Fruit fly (Drosophila melanogaster) whole organism, wandering third instar larva: ENCODE data around the gene CG31441.

Source experiments
- Abd-B ChIP-seq: fragments of >200 bp; optimal IDR thresholded peaks from 2 replicates; lab custom pipeline; 2017; ENCODE audit warnings: missing biosample characterization, missing genetic modification characterization
- CG32264 ChIP-seq: fragments of 200-800 bp; sonication (Bioruptor generic); optimal IDR thresholded peaks from 2 replicates; lab custom pipeline; 2016; ENCODE audit warnings: missing biosample characterization, missing genetic modification characterization
- CG9705 ChIP-seq: fragments of 200-800 bp; sonication (Bioruptor generic); optimal IDR thresholded peaks from 2 replicates; lab custom pipeline; 2018; ENCODE audit warnings: missing biosample characterization, mild to moderate bottlenecking, missing genetic modification characterization
- CrebA ChIP-seq: fragments of 200-800 bp; sonication (Bioruptor generic); optimal IDR thresholded peaks from 2 replicates; lab custom pipeline; 2016; ENCODE audit warnings: missing biosample characterization, mild to moderate bottlenecking, missing genetic modification characterization, borderline replicate concordance
- Dfd ChIP-seq: fragments of >200 bp; optimal IDR thresholded peaks from 2 replicates; lab custom pipeline; 2017; ENCODE audit warnings: missing biosample characterization, missing genetic modification characterization
- Dif ChIP-seq: fragments of 200-275, 200-300 bp; sonication (Bioruptor generic); optimal IDR thresholded peaks from 2 replicates; lab custom pipeline; 2018; ENCODE audit warnings: missing biosample characterization, missing genetic modification characterization; ENCODE audit not compliant: partially characterized antibody
- GATAd ChIP-seq: sonication (Bioruptor generic); optimal IDR thresholded peaks from 2 replicates; lab custom pipeline; 2016; ENCODE audit warnings: missing biosample characterization, missing genetic modification characterization
- HLH106 ChIP-seq: fragments of 200-800 bp; optimal IDR thresholded peaks from 3 replicates; lab custom pipeline; 2019; ENCODE audit warnings: missing biosample characterization, mild to moderate bottlenecking, missing genetic modification characterization, moderate library complexity
- Hnf4 ChIP-seq: fragments of 200-800 bp; sonication (Bioruptor generic); optimal IDR thresholded peaks from 2 replicates; lab custom pipeline; 2016; ENCODE audit warnings: missing biosample characterization, mild to moderate bottlenecking, missing genetic modification characterization
- Hr78 ChIP-seq: fragments of >200 bp; optimal IDR thresholded peaks from 2 replicates; lab custom pipeline; 2017; ENCODE audit warnings: missing biosample characterization, missing genetic modification characterization
- Hr83 ChIP-seq: fragments of 200-300 bp; sonication (Bioruptor generic); optimal IDR thresholded peaks from 2 replicates; lab custom pipeline; 2016; ENCODE audit warnings: missing biosample characterization, mild to moderate bottlenecking, missing genetic modification characterization, moderate library complexity; ENCODE audit not compliant: poor library complexity, severe bottlenecking
- Jra ChIP-seq: sonication (Bioruptor generic); optimal IDR thresholded peaks from 2 replicates; lab custom pipeline; 2016; ENCODE audit warnings: missing biosample characterization, missing genetic modification characterization
- Mio ChIP-seq: sonication (Bioruptor generic); optimal IDR thresholded peaks from 2 replicates; lab custom pipeline; 2016; ENCODE audit warnings: missing biosample characterization, missing genetic modification characterization
- Myc ChIP-seq: fragments of >200 bp; optimal IDR thresholded peaks from 2 replicates; lab custom pipeline; 2017
- N ChIP-seq: fragments of >200 bp; optimal IDR thresholded peaks from 2 replicates; lab custom pipeline; 2018; ENCODE audit warnings: missing biosample characterization, missing external identifiers, missing genetic modification characterization
- OdsH ChIP-seq: fragments of 200-800 bp; sonication (Bioruptor generic); optimal IDR thresholded peaks from 2 replicates; lab custom pipeline; 2016; ENCODE audit warnings: missing biosample characterization, mild to moderate bottlenecking, missing genetic modification characterization
- Rel ChIP-seq, 2 experiments: fragments of 200-800 bp; sonication (Bioruptor generic) in 1 of 2; optimal IDR thresholded peaks; 2 replicates in 1 of 2; 3 replicates in 1 of 2; lab custom pipeline; 2016 to 2019; ENCODE audit warnings: mild to moderate bottlenecking in 2 of 2, missing biosample characterization in 2 of 2, missing genetic modification characterization in 2 of 2, moderate library complexity in 1 of 2
- Sp1 ChIP-seq: fragments of 200-800 bp; sonication (Bioruptor generic); optimal IDR thresholded peaks from 3 replicates; lab custom pipeline; 2019; ENCODE audit warnings: missing biosample characterization, mild to moderate bottlenecking, missing genetic modification characterization, moderate library complexity
- Vsx2 ChIP-seq: fragments of 200-300, 225-300 bp; sonication (Bioruptor generic); optimal IDR thresholded peaks from 2 replicates; lab custom pipeline; 2018; ENCODE audit warnings: missing biosample characterization, missing genetic modification characterization; ENCODE audit not compliant: partially characterized antibody
- br ChIP-seq: fragments of 200-800 bp; sonication (Bioruptor generic); optimal IDR thresholded peaks from 2 replicates; lab custom pipeline; 2016; ENCODE audit warnings: missing biosample characterization, missing genetic modification characterization
- brk ChIP-seq: fragments of 200-800 bp; sonication (Bioruptor generic); optimal IDR thresholded peaks from 2 replicates; lab custom pipeline; 2016; ENCODE audit warnings: missing biosample characterization, mild to moderate bottlenecking, missing genetic modification characterization
- dl ChIP-seq, 2 experiments: fragments of 175-275, 200-275 bp in 1 of 2; fragments of 200-275 bp in 1 of 2; sonication (Bioruptor generic); optimal IDR thresholded peaks; lab custom pipeline; 2018; ENCODE audit warnings: mild to moderate bottlenecking in 2 of 2, missing biosample characterization in 2 of 2, missing genetic modification characterization in 2 of 2, moderate library complexity in 2 of 2; ENCODE audit not compliant: partially characterized antibody in 2 of 2, insufficient read depth in 1 of 2
- dmrt93B ChIP-seq: fragments of 200-800 bp; sonication (Bioruptor generic); optimal IDR thresholded peaks from 2 replicates; lab custom pipeline; 2018; ENCODE audit warnings: missing biosample characterization, mild to moderate bottlenecking, missing genetic modification characterization
- dsf ChIP-seq: sonication (Bioruptor generic); optimal IDR thresholded peaks from 2 replicates; lab custom pipeline; 2016; ENCODE audit warnings: missing biosample characterization, missing genetic modification characterization, borderline replicate concordance
- ey ChIP-seq: fragments of 200-800 bp; sonication (Bioruptor generic); optimal IDR thresholded peaks from 2 replicates; lab custom pipeline; 2016; ENCODE audit warnings: missing biosample characterization, missing genetic modification characterization
- foxo ChIP-seq, 2 experiments: fragments of 200-800 bp; sonication (Bioruptor generic); optimal IDR thresholded peaks; 2 replicates in 1 of 2; 3 replicates in 1 of 2; lab custom pipeline; 2016 to 2017; ENCODE audit warnings: missing biosample characterization in 2 of 2, missing genetic modification characterization in 2 of 2
- fru ChIP-seq: fragments of 200-800 bp; sonication (Bioruptor generic); optimal IDR thresholded peaks from 3 replicates; lab custom pipeline; 2016; ENCODE audit warnings: missing biosample characterization, mild to moderate bottlenecking, missing genetic modification characterization
- h ChIP-seq: fragments of 200-800 bp; sonication (Bioruptor generic); optimal IDR thresholded peaks from 3 replicates; lab custom pipeline; 2016; ENCODE audit warnings: missing biosample characterization, mild to moderate bottlenecking, missing genetic modification characterization
- jim ChIP-seq: fragments of 175-275, 200-325 bp; sonication (Bioruptor generic); optimal IDR thresholded peaks from 2 replicates; lab custom pipeline; 2016; ENCODE audit warnings: missing biosample characterization, mild to moderate bottlenecking, missing genetic modification characterization
- lola ChIP-seq: fragments of >200 bp; optimal IDR thresholded peaks from 2 replicates; lab custom pipeline; 2017; ENCODE audit warnings: missing biosample characterization, missing genetic modification characterization
- pan ChIP-seq: fragments of >200 bp; optimal IDR thresholded peaks from 2 replicates; lab custom pipeline; 2017
- psq ChIP-seq: fragments of 200-800 bp; sonication (Bioruptor generic); optimal IDR thresholded peaks from 3 replicates; lab custom pipeline; 2017; ENCODE audit warnings: missing biosample characterization, mild to moderate bottlenecking, missing genetic modification characterization, moderate library complexity
- rgr ChIP-seq: fragments of 200-800 bp; sonication (Bioruptor generic); optimal IDR thresholded peaks from 3 replicates; lab custom pipeline; 2016; ENCODE audit warnings: missing biosample characterization, mild to moderate bottlenecking, missing genetic modification characterization
- sage ChIP-seq: fragments of 200-800 bp; sonication (Bioruptor generic); optimal IDR thresholded peaks from 2 replicates; lab custom pipeline; 2016; ENCODE audit warnings: missing biosample characterization, mild to moderate bottlenecking, missing genetic modification characterization
- sv ChIP-seq: fragments of 200-800 bp; sonication (Bioruptor generic); optimal IDR thresholded peaks from 3 replicates; lab custom pipeline; 2016; ENCODE audit warnings: missing biosample characterization, missing genetic modification characterization
- tai ChIP-seq: sonication (Bioruptor generic); optimal IDR thresholded peaks from 2 replicates; lab custom pipeline; 2016; ENCODE audit warnings: missing biosample characterization, missing genetic modification characterization
- usp ChIP-seq: fragments of >200 bp; optimal IDR thresholded peaks from 2 replicates; lab custom pipeline; 2017; ENCODE audit warnings: missing biosample characterization, missing genetic modification characterization
- woc ChIP-seq: sonication (Bioruptor generic); optimal IDR thresholded peaks from 2 replicates; lab custom pipeline; 2016; ENCODE audit warnings: missing biosample characterization, mild to moderate bottlenecking, missing genetic modification characterization

CG31441 gene

dm6 chr3R:11209801-11210402 lies 26.2 kb upstream of the CG31441 start, which contains the start of the genes SdhC and Tctp:
Gene SdhC, minus strand, starts transcription at chr3R:11209849.
Gene Tctp, plus strand, starts transcription at chr3R:11210247.
- TF ChIP-seq HLH106 (tag; lab: Kevin White, UChicago) (peak; percentile 43), Dif (GFP tag; lab: Kevin White, UChicago) (peak; percentile 72), psq (GFP tag; lab: Kevin White, UChicago) (peak; percentile 63), usp (no peak), rgr (peak; percentile 57), tai (no peak), OdsH (GFP tag; lab: Kevin White, UChicago) (peak; percentile 13), h (GFP tag; lab: Kevin White, UChicago) (peak; percentile 64), Vsx2 (GFP tag; lab: Kevin White, UChicago) (no peak), Myc (peak; percentile 51), Sp1 (GFP tag; lab: Kevin White, UChicago) (peak; percentile 66), Abd-B (GFP tag; lab: Kevin White, UChicago) (no peak), sv (GFP tag; lab: Kevin White, UChicago) (peak; percentile 58), N (GFP tag; lab: Kevin White, UChicago) (no peak), pan (no peak), Hnf4 (GFP tag; lab: Kevin White, UChicago) (peak; percentile 66), Dfd (GFP tag; lab: Kevin White, UChicago) (no peak), Jra (GFP tag; lab: Kevin White, UChicago) (peak; percentile 65), Hr83 (GFP tag; lab: Kevin White, UChicago) (peak; percentile 82), br (GFP tag; lab: Kevin White, UChicago) (peak; percentile 40), lola (GFP tag; lab: Kevin White, UChicago) (no peak), Hr78 (GFP tag; lab: Kevin White, UChicago) (no peak), ey (GFP tag; lab: Kevin White, UChicago) (peak; percentile 49), jim (GFP tag; lab: Kevin White, UChicago) (no peak), Rel (GFP tag; optimal IDR thresholded peaks at IDR 0.05; lab: Kevin White, UChicago) (no peak), Rel (tag; optimal IDR thresholded peaks at IDR 0.05; lab: Kevin White, UChicago) (peak; percentile 52), fru (GFP tag; lab: Kevin White, UChicago) (peak; percentile 63), foxo (GFP tag; optimal IDR thresholded peaks at IDR 0.05; lab: Kevin White, UChicago) (peak in 1 of 2 experiments; percentile 71), woc (GFP tag; lab: Kevin White, UChicago) (peak; percentile 48), CG32264 (GFP tag; lab: Kevin White, UChicago) (no peak), dmrt93B (GFP tag; lab: Kevin White, UChicago) (peak; percentile 24), GATAd (GFP tag; lab: Kevin White, UChicago) (no peak), CrebA (GFP tag; lab: Kevin White, UChicago) (no peak), brk (GFP tag; lab: Kevin White, UChicago) (peak; percentile 77), Mio (GFP tag; lab: Kevin White, UChicago) (no peak), dsf (peak; percentile 46), CG9705 (GFP tag; lab: Kevin White, UChicago) (peak; percentile 17), sage (GFP tag; lab: Kevin White, UChicago) (no peak), dl (GFP tag; optimal IDR thresholded peaks at IDR 0.05; lab: Kevin White, UChicago; ENCODE audit: insufficient read depth in 1 of 2, partially characterized antibody in 2 of 2) (no peak)
- TF ChIP-seq, all 38 proteins: peak for 22

DNA sequence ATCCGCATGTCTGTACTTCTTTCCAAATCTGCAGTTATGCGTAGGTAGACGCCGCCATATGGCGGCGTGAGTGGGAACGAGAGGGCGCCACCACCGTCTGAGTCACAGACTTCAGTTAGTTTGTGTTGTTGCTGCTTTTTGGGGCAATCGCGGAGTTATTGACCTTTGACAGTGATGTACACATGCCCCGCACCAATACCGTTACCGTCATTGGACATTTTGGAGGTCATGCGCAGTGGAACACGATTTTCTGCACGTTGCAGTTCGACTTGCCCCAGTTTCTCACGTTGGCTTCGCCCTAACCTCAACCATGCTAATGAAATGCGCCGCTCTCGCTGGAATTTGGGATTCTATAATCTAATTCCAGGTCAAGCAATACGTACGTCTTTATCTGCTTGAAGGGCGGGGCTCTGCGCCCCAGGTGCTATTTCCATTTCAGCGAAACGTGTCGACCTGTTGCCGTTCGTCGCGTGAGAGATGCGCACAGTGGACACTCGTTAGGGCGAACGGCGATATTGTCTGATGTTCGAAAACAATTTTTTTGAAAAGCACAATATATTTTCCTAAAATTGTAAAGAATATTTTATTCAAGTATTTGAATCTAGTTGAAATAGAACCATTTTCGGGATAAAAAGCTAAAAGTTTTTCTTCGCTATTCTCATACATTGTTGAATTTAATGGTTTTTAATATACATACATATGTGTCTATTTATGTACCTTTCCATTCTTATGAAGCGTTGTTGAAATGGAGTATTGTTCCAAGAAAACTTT lies 24.6 kb upstream of the CG31441 start:
- TF ChIP-seq lola (GFP tag; lab: Kevin White, UChicago), result no peak
- TF ChIP-seq jim (GFP tag; lab: Kevin White, UChicago), result no peak
- peak; percentile 55 for TF ChIP-seq sv (GFP tag; lab: Kevin White, UChicago)
- no peak for TF ChIP-seq CG32264 (GFP tag; lab: Kevin White, UChicago)
- TF ChIP-seq tai, result no peak
- peak; percentile 40 for TF ChIP-seq CG9705 (GFP tag; lab: Kevin White, UChicago)
- peak; percentile 62 for TF ChIP-seq OdsH (GFP tag; lab: Kevin White, UChicago)
- TF ChIP-seq CrebA (GFP tag; lab: Kevin White, UChicago), result no peak
- peak in 1 of 2 experiments; percentile 4 for TF ChIP-seq dl (GFP tag; optimal IDR thresholded peaks at IDR 0.05; lab: Kevin White, UChicago; ENCODE audit: insufficient read depth in 1 of 2, partially characterized antibody in 2 of 2)
- peak; percentile 82 for TF ChIP-seq woc (GFP tag; lab: Kevin White, UChicago)
- peak; percentile 61 for TF ChIP-seq Hnf4 (GFP tag; lab: Kevin White, UChicago)
- TF ChIP-seq foxo (GFP tag; optimal IDR thresholded peaks at IDR 0.05; lab: Kevin White, UChicago), result peak in 1 of 2 experiments; percentile 80
- peak; percentile 65 for TF ChIP-seq ey (GFP tag; lab: Kevin White, UChicago)
- TF ChIP-seq Hr78 (GFP tag; lab: Kevin White, UChicago), result no peak
- no peak for TF ChIP-seq Dfd (GFP tag; lab: Kevin White, UChicago)
- TF ChIP-seq rgr, result peak; percentile 77
- peak; percentile 63 for TF ChIP-seq psq (GFP tag; lab: Kevin White, UChicago)
- TF ChIP-seq fru (GFP tag; lab: Kevin White, UChicago), result peak; percentile 60
- peak; percentile 88 for TF ChIP-seq Jra (GFP tag; lab: Kevin White, UChicago)
- TF ChIP-seq Dif (GFP tag; lab: Kevin White, UChicago), result no peak
- TF ChIP-seq Abd-B (GFP tag; lab: Kevin White, UChicago), result no peak
- peak; percentile 41 for TF ChIP-seq dmrt93B (GFP tag; lab: Kevin White, UChicago)
- TF ChIP-seq Sp1 (GFP tag; lab: Kevin White, UChicago), result peak; percentile 59
- peak; percentile 36 for TF ChIP-seq br (GFP tag; lab: Kevin White, UChicago)
- TF ChIP-seq dsf, result no peak
- no peak for TF ChIP-seq GATAd (GFP tag; lab: Kevin White, UChicago)
- TF ChIP-seq Myc, result peak; percentile 71
- TF ChIP-seq Hr83 (GFP tag; lab: Kevin White, UChicago), result peak; percentile 66
- peak; percentile 74 for TF ChIP-seq h (GFP tag; lab: Kevin White, UChicago)
- TF ChIP-seq Rel (GFP tag; optimal IDR thresholded peaks at IDR 0.05; lab: Kevin White, UChicago), result no peak
- peak; percentile 64 for TF ChIP-seq Rel (tag; optimal IDR thresholded peaks at IDR 0.05; lab: Kevin White, UChicago)
- TF ChIP-seq HLH106 (tag; lab: Kevin White, UChicago), result peak; percentile 73
- no peak for TF ChIP-seq brk (GFP tag; lab: Kevin White, UChicago)
- no peak for TF ChIP-seq sage (GFP tag; lab: Kevin White, UChicago)
